Fruit fly (Drosophila melanogaster) Kc167 (cell line): Measurements from ENCODE around the gene CG17075.

Experiments used
- Myc ChIP-seq: fragments of >200 bp; optimal IDR thresholded peaks from 2 replicates; lab custom pipeline; 2017; ENCODE audit warnings: missing external identifiers
- Sin3A ChIP-seq: fragments of >200 bp; optimal IDR thresholded peaks from 2 replicates; lab custom pipeline; 2018; ENCODE audit warnings: missing external identifiers
- h ChIP-seq: fragments of >200 bp; optimal IDR thresholded peaks from 3 replicates; lab custom pipeline; 2018; ENCODE audit warnings: missing external identifiers
- insv ChIP-seq: fragments of >200 bp; optimal IDR thresholded peaks from 3 replicates; lab custom pipeline; 2018; ENCODE audit warnings: missing external identifiers
- psq ChIP-seq: fragments of >200 bp; optimal IDR thresholded peaks from 2 replicates; lab custom pipeline; 2017; ENCODE audit warnings: missing external identifiers
- ttk ChIP-seq: sonication (Bioruptor generic); optimal IDR thresholded peaks from 2 replicates; lab custom pipeline; 2017; ENCODE audit warnings: missing external identifiers

DNA sequence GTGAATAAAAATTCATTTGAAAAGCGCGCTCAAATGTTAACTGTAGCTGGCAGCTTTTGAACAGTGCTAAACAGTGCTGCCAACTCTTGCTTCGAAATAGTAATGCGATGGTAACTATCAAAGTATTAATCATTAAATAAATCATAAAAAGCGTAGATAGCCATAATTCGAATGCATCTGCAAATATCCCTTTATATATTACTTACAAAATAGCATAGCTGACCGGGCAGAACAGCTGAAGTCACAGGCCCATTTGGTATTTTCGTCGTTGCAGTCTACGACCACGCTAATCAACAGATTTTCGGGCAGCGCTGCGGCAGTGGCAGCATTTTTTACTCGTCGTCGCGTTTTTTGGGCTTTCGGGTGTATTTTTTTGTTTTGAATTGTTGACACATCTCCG lies 38.3 kb upstream of the CG17075 start, which contains the start of gene Plc21C:
- TF ChIP-seq Sin3A (lab: Kevin White, UChicago) (no peak), insv (no peak), psq (lab: Kevin White, UChicago) (no peak), h (lab: Kevin White, UChicago) (no peak), ttk (lab: Kevin White, UChicago) (no peak), Myc (lab: Kevin White, UChicago) (no peak)
